Worm (Caenorhabditis elegans) whole organism, L4 larva: ENCODE results near the gene mfsd-6.

Source experiments
- saeg-2 ChIP-seq: fragments of 200-800 bp; sonication (Bioruptor generic); IDR thresholded peaks from 2 replicates; pipeline ENCODE4 v1.3.6; 2022; ENCODE audit warnings: missing genetic modification reagents, missing genetic modification characterization, missing compliant biosample characterization
- tra-1 ChIP-seq: fragments of 200-800 bp; sonication (Bioruptor generic); IDR thresholded peaks from 2 replicates; pipeline ENCODE4 v1.3.6; 2022; ENCODE audit warnings: missing genetic modification reagents, missing genetic modification characterization, missing compliant biosample characterization

- TF ChIP-seq saeg-2 (no peak), tra-1 (no peak)
These were observed 30.0 kb upstream of the mfsd-6 start, which contains the start of gene nsph-4.3 for ce11 chrIII:7609168-7609567.
